Worm (Caenorhabditis elegans): ENCODE results near the gene F40F8.5.

- TF ChIP-seq mcd-1 (GFP tag; IDR thresholded peaks at IDR 0.05), result no peak
- no peak for TF ChIP-seq unc-130 (GFP tag; optimal IDR thresholded peaks at IDR 0.05)
These were observed 7.4 kb downstream of the F40F8.5 start, which contains the start of gene F40F8.1 for ce11 chrII:11127364-11127763.
